Fruit fly (Drosophila melanogaster) whole organism, embryonic: ENCODE results near the gene rt.

ENCODE experiments used
- CG12219 ChIP-seq: fragments of 200-800 bp; sonication (Bioruptor generic); optimal IDR thresholded peaks from 3 replicates; lab custom pipeline; 2018; ENCODE audit warnings: missing biosample characterization, mild to moderate bottlenecking, missing genetic modification characterization
- CG17612 ChIP-seq: fragments of 200-800 bp; sonication (Bioruptor generic); IDR thresholded peaks from 2 replicates; pipeline ENCODE4 v1.3.6; 2022; ENCODE audit warnings: missing biosample characterization, missing genetic modification characterization
- MESR4 ChIP-seq: fragments of 200-800 bp; sonication (Bioruptor generic); optimal IDR thresholded peaks from 2 replicates; lab custom pipeline; 2018; ENCODE audit warnings: missing biosample characterization, mild to moderate bottlenecking, missing genetic modification characterization, moderate library complexity
- Mes4 ChIP-seq: fragments of 200-800 bp; sonication (Bioruptor generic); optimal IDR thresholded peaks from 2 replicates; lab custom pipeline; 2016; ENCODE audit warnings: missing biosample characterization, missing genetic modification characterization
- Sox100B ChIP-seq: fragments of 200-800 bp; sonication (Bioruptor generic); optimal IDR thresholded peaks from 3 replicates; lab custom pipeline; 2018; ENCODE audit warnings: missing biosample characterization, mild to moderate bottlenecking, missing genetic modification characterization
- bab2 ChIP-seq: fragments of 200-800 bp; sonication (Bioruptor generic); optimal IDR thresholded peaks from 2 replicates; lab custom pipeline; 2016; ENCODE audit warnings: missing biosample characterization, missing genetic modification characterization
- chm ChIP-seq: fragments of 200-800 bp; sonication (Bioruptor generic); IDR thresholded peaks from 2 replicates; pipeline ENCODE4 v1.3.6; 2022; ENCODE audit warnings: missing biosample characterization, missing genetic modification characterization
- dimm ChIP-seq: fragments of 200-800 bp; sonication (Bioruptor generic); IDR thresholded peaks from 2 replicates; pipeline ENCODE4 v1.3.6; 2022; ENCODE audit warnings: missing biosample characterization, missing genetic modification characterization
- pan ChIP-seq, 4 experiments: fragments of >200 bp in 3 of 4; fragments of 200-800 bp in 1 of 4; sonication (Bioruptor generic) in 1 of 4; optimal IDR thresholded peaks in 3 of 4; IDR thresholded peaks in 1 of 4; 2 replicates each; pipeline versions ENCODE4 v1.3.6 to Lab custom; 2017 to 2022; ENCODE audit warnings: missing biosample characterization in 2 of 4, missing genetic modification characterization in 2 of 4, mixed read lengths in 1 of 4
- prd ChIP-seq, 3 experiments: fragments of >200 bp in 2 of 3; fragments of 200-800 bp in 1 of 3; sonication (Bioruptor generic) in 1 of 3; optimal IDR thresholded peaks in 2 of 3; IDR thresholded peaks in 1 of 3; 2 replicates in 2 of 3; 3 replicates in 1 of 3; pipeline versions ENCODE4 v1.3.6 to Lab custom; 2017 to 2022; ENCODE audit warnings: missing biosample characterization in 1 of 3, missing genetic modification characterization in 1 of 3
- psq ChIP-seq: fragments of 200-800 bp; sonication (Bioruptor generic); optimal IDR thresholded peaks from 2 replicates; lab custom pipeline; 2017; ENCODE audit warnings: missing biosample characterization, missing genetic modification characterization
- sisA ChIP-seq: fragments of 200-800 bp; sonication (Bioruptor generic); IDR thresholded peaks from 2 replicates; pipeline ENCODE4 v1.3.6; 2022; ENCODE audit warnings: missing biosample characterization, missing genetic modification characterization
- sr ChIP-seq: fragments of 200-800 bp; sonication (Bioruptor generic); IDR thresholded peaks from 3 replicates; pipeline ENCODE4 v1.3.6; 2022; ENCODE audit warnings: missing biosample characterization, missing genetic modification characterization

DNA sequence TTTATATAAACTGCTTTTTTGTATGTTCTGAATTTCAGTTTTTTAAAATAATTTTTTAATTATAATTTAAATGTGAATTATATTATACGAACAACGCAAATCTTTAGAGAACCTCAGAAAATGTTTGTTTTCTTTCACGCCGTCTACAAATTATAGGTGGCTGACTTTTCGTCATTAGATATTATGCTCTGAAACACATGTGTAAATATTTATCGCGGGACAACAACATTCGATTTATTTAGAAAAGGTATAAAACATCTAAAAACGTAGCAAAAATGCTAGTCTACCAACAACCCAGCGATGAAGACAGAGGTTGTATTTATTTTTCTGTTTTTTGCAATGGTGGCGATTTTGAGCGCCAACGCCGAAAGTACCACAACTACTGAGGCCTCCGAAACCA, 22.3 kb upstream of the rt start, which contains the start of gene CG42832:
- no peak for TF ChIP-seq dimm (GFP tag; lab: Robert Waterston, UW)
- TF ChIP-seq pan (optimal IDR thresholded peaks at IDR 0.05; lab: Kevin White, UChicago), result no peak
- no peak for TF ChIP-seq pan (GFP tag; optimal IDR thresholded peaks at IDR 0.05 in 1 of 2, IDR thresholded peaks at IDR 0.05 in 1 of 2)
- no peak for TF ChIP-seq Sox100B
- TF ChIP-seq Mes4, result no peak
- TF ChIP-seq psq (GFP tag; lab: Kevin White, UChicago), result no peak
- no peak for TF ChIP-seq chm
- TF ChIP-seq CG12219, result no peak
- TF ChIP-seq MESR4 (GFP tag; lab: Kevin White, UChicago), result no peak
- no peak for TF ChIP-seq prd (optimal IDR thresholded peaks at IDR 0.05; lab: Kevin White, UChicago)
- no peak for TF ChIP-seq prd (GFP tag; IDR thresholded peaks at IDR 0.05; lab: Robert Waterston, UW)
- TF ChIP-seq sisA, result no peak
- no peak for TF ChIP-seq sr (GFP tag; lab: Robert Waterston, UW)
- TF ChIP-seq CG17612, result no peak
- no peak for TF ChIP-seq bab2 (GFP tag; lab: Kevin White, UChicago)
